Worm (Caenorhabditis elegans): Measurements from ENCODE around the gene nspa-2.

- TF ChIP-seq unc-62 (GFP tag; optimal IDR thresholded peaks at IDR 0.05), result no peak
- no peak for TF ChIP-seq C04F5.9 (tag; optimal IDR thresholded peaks at IDR 0.05)
- no peak for TF ChIP-seq nhr-77 (tag; optimal IDR thresholded peaks at IDR 0.05)
- TF ChIP-seq lin-13 (GFP tag; optimal IDR thresholded peaks at IDR 0.05), result no peak
- TF ChIP-seq aha-1 (tag; optimal IDR thresholded peaks at IDR 0.05), result no peak
- TF ChIP-seq ama-1 (optimal IDR thresholded peaks at IDR 0.05), result no peak
- no peak for TF ChIP-seq ztf-4 (tag; optimal IDR thresholded peaks at IDR 0.05)
- no peak for TF ChIP-seq fkh-4 (tag; optimal IDR thresholded peaks at IDR 0.05; ENCODE audit: borderline replicate concordance)
- no peak for TF ChIP-seq dpl-1 (GFP tag; optimal IDR thresholded peaks at IDR 0.05)
- TF ChIP-seq elt-2 (tag; optimal IDR thresholded peaks at IDR 0.05), result no peak
- TF ChIP-seq jun-1 (tag; optimal IDR thresholded peaks at IDR 0.05), result no peak
- TF ChIP-seq nhr-28 (tag; optimal IDR thresholded peaks at IDR 0.05), result no peak
- TF ChIP-seq fkh-10 (GFP tag; optimal IDR thresholded peaks at IDR 0.05), result no peak
Observed at ce11 chrV:14853739-14854138, 37.1 kb upstream of the nspa-2 start.

Data from whole organism, L1 larva.